Worm (Caenorhabditis elegans) whole organism, midembryonic: ENCODE measurements around the gene str-253.

Experiments used
- T22C8.4 ChIP-seq: fragments of 200-800 bp; sonication (Bioruptor generic); IDR thresholded peaks from 2 replicates; pipeline ENCODE4 v1.3.6; 2022; ENCODE audit warnings: missing genetic modification characterization, missing compliant biosample characterization
- cog-1 ChIP-seq: sonication (generic microtip); optimal IDR thresholded peaks from 2 replicates; lab custom pipeline; 2016; ENCODE audit warnings: missing genetic modification characterization, missing compliant biosample characterization
- flt-1 ChIP-seq: fragments of 200-800 bp; sonication (Bioruptor generic); IDR thresholded peaks from 2 replicates; pipeline ENCODE4 v1.3.6; 2022; ENCODE audit warnings: missing genetic modification characterization, missing compliant biosample characterization
- klf-2 ChIP-seq: fragments of 200-800 bp; sonication (Bioruptor generic); conservative IDR thresholded peaks from 2 replicates; pipeline ENCODE4 v1.3.6; 2022; ENCODE audit warnings: missing genetic modification reagents, missing genetic modification characterization, missing compliant biosample characterization
- med-1 ChIP-seq: sonication (generic microtip); optimal IDR thresholded peaks from 2 replicates; lab custom pipeline; 2017; ENCODE audit warnings: missing genetic modification characterization, mild to moderate bottlenecking, missing compliant biosample characterization, antibody characterized with exemption, missing genetic modification reagents; ENCODE audit not compliant: insufficient read depth
- ref-1 ChIP-seq: fragments of 200-800 bp; sonication (Bioruptor generic); conservative IDR thresholded peaks from 2 replicates; pipeline ENCODE4 v1.3.6; 2022; ENCODE audit warnings: missing genetic modification reagents, missing genetic modification characterization, missing compliant biosample characterization
- tab-1 ChIP-seq: fragments of 200-800 bp; sonication (Bioruptor generic); IDR thresholded peaks from 2 replicates; pipeline ENCODE4 v1.3.6; 2022; ENCODE audit warnings: missing genetic modification characterization, missing compliant biosample characterization
- ztf-23 ChIP-seq: fragments of 200-800 bp; sonication (Bioruptor generic); IDR thresholded peaks from 2 replicates; pipeline ENCODE4 v1.3.6; 2022; ENCODE audit warnings: missing genetic modification reagents, missing genetic modification characterization, missing compliant biosample characterization
- ztf-29 ChIP-seq: fragments of 200-800 bp; sonication (Bioruptor generic); IDR thresholded peaks from 2 replicates; pipeline ENCODE4 v1.3.6; 2022; ENCODE audit warnings: missing genetic modification reagents, missing genetic modification characterization, missing compliant biosample characterization

str-253 gene

DNA sequence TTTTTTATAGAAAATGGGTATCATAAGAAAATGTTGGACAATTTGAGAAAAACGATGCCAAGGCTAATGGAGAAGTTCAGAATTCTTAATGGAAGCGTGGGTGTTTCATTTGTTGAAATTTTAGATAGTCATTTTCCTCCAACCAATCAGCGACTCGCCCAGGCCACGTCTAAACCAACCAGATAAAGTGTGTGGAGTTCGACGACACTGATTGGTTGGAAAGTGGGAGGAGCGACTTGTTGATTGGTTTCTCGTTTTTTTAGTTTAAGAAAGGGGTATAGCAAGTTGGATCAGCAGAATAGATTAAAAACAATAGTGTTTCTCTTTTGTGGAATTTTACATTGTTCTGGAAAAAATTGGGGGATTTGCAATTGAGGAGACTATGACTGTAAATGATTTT, 46.9 kb downstream of the str-253 start:
- no peak for TF ChIP-seq flt-1
- no peak for TF ChIP-seq T22C8.4
- no peak for TF ChIP-seq ref-1 (GFP tag; lab: Robert Waterston, UW)
- TF ChIP-seq med-1 (GFP tag; lab: Kevin White, UChicago): no peak
- no peak for TF ChIP-seq tab-1 (GFP tag; lab: Robert Waterston, UW)

DNA sequence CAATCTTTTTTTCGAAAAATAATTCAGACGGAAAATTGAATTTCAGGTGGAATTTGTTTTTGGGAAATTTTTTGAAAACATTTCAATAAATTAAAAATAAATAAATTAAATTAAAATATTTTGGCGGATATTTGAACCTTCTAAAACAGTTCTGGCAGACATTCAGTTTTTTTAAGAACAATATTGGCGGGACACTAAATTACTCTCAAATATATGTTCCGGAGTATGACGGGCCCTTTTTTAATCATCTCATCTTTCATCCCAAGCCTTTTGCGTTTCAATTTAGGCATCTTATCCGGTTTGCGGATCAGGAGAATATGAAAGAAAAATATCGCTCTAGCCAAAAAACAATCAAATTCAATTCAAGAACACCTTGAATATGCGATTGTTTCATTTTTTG, 47.6 kb downstream of the str-253 start, which contains the start of gene svh-11:
svh-11 (plus strand) TSS at position 301 of the 400 bp plus-strand sequence.
- TF ChIP-seq T22C8.4 (no peak), ztf-23 (GFP tag; lab: Robert Waterston, UW) (no peak), klf-2 (GFP tag; lab: Robert Waterston, UW) (no peak), cog-1 (tag; lab: Kevin White, UChicago) (no peak), tab-1 (GFP tag; lab: Robert Waterston, UW) (no peak), ref-1 (GFP tag; lab: Robert Waterston, UW) (no peak)

DNA sequence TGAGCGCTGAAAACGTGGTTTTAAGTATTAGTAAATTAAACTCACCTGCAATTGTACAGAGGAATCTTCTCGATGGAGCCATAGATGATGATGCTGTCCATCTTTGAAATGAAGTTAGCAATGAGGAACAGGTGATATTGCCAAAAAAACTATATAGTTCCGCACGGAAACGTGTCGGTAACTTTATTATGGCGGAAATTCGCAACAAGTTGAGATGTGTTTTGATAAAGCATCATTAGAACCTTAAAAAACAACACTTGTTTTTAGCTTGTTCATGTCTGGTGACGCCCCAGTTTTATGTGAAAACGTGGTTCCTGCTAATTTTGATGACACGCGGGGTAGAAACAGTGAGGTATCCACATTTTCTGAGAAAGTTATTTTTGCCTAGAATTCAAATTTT, 48.2 kb downstream of the str-253 start, which contains the start of gene srt-40:
srt-40 (minus strand) TSS at position 101 of the 400 bp plus-strand sequence.
- no peak for TF ChIP-seq ztf-29 (GFP tag; lab: Robert Waterston, UW)
- no peak for TF ChIP-seq cog-1 (tag; lab: Kevin White, UChicago)
- no peak for TF ChIP-seq ztf-23 (GFP tag; lab: Robert Waterston, UW)
- TF ChIP-seq T22C8.4: no peak
- no peak for TF ChIP-seq flt-1
- TF ChIP-seq klf-2 (GFP tag; lab: Robert Waterston, UW): no peak
- no peak for TF ChIP-seq med-1 (GFP tag; lab: Kevin White, UChicago)
- TF ChIP-seq tab-1 (GFP tag; lab: Robert Waterston, UW): no peak
- no peak for TF ChIP-seq ref-1 (GFP tag; lab: Robert Waterston, UW)

DNA sequence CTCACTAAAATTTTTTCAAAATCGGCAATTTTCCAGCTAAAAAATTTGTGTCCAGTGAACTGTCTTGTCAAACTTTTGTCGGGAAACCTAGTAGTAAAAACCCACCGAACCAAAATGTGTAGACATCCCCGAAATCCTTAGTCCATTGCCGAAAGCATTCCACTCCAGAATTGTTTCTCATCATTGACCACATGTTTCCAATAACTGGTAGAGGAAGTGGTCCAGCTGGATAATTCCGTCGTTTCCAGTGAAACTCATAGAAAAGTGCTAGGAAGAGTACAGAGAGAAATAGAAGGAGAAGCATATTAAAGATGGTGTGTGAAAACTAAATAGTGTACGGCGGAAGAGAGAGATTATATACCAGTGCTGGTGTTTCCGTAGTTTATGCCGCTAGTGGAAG, 50.3 kb downstream of the str-253 start, which contains the start of gene cyp-33C12:
cyp-33C12 (minus strand) TSS at position 321 of the 400 bp plus-strand sequence.
- TF ChIP-seq klf-2 (GFP tag; lab: Robert Waterston, UW) (no peak), ztf-23 (GFP tag; lab: Robert Waterston, UW) (no peak), tab-1 (GFP tag; lab: Robert Waterston, UW) (no peak), ref-1 (GFP tag; lab: Robert Waterston, UW) (no peak), flt-1 (no peak)
